Worm (Caenorhabditis elegans): Measurements from ENCODE around the gene cng-3.

The cng-3 gene

ce11 chrIV:9498088-9498487 is 17.3 kb upstream of the cng-3 start, which contains the start of gene sru-4:
TSS of gene sru-4 (plus strand) at chrIV:9498388.
- no peak for TF ChIP-seq mls-2 (tag; optimal IDR thresholded peaks at IDR 0.05)
- no peak for TF ChIP-seq lin-32 (GFP tag; optimal IDR thresholded peaks at IDR 0.05)
- TF ChIP-seq ces-1 (GFP tag; optimal IDR thresholded peaks at IDR 0.05): no peak
- TF ChIP-seq mep-1 (tag; optimal IDR thresholded peaks at IDR 0.05): no peak
- TF ChIP-seq lsy-2 (tag; optimal IDR thresholded peaks at IDR 0.05): no peak
- no peak for TF ChIP-seq nhr-237 (tag; optimal IDR thresholded peaks at IDR 0.05)
- no peak for TF ChIP-seq elt-1 (tag; optimal IDR thresholded peaks at IDR 0.05; ENCODE audit: borderline replicate concordance, insufficient read depth)
- TF ChIP-seq ceh-83 (GFP tag; optimal IDR thresholded peaks at IDR 0.05): no peak
- TF ChIP-seq nhr-2 (tag; optimal IDR thresholded peaks at IDR 0.05): no peak

- TF ChIP-seq nhr-2 (tag; optimal IDR thresholded peaks at IDR 0.05) (no peak), sptf-1 (tag; optimal IDR thresholded peaks at IDR 0.05) (no peak), snpc-4 (tag; optimal IDR thresholded peaks at IDR 0.05) (no peak), mep-1 (tag; optimal IDR thresholded peaks at IDR 0.05) (no peak), drap-1 (GFP tag; optimal IDR thresholded peaks at IDR 0.05) (no peak), blmp-1 (tag; optimal IDR thresholded peaks at IDR 0.05) (no peak), cnd-1 (tag; optimal IDR thresholded peaks at IDR 0.05) (no peak), ces-1 (GFP tag; optimal IDR thresholded peaks at IDR 0.05) (no peak), ceh-43 (GFP tag; optimal IDR thresholded peaks at IDR 0.05) (no peak), zip-8 (tag; optimal IDR thresholded peaks at IDR 0.05) (no peak), lsy-2 (tag; optimal IDR thresholded peaks at IDR 0.05) (no peak), nhr-237 (tag; optimal IDR thresholded peaks at IDR 0.05) (no peak), sem-2 (GFP tag; optimal IDR thresholded peaks at IDR 0.05) (no peak), nhr-12 (tag; optimal IDR thresholded peaks at IDR 0.05) (no peak), lin-32 (GFP tag; optimal IDR thresholded peaks at IDR 0.05) (no peak), nhr-76 (tag; optimal IDR thresholded peaks at IDR 0.05) (no peak), ztf-11 (tag; optimal IDR thresholded peaks at IDR 0.05) (no peak), nhr-28 (tag; optimal IDR thresholded peaks at IDR 0.05) (no peak)
Measured at ce11 chrIV:9496306-9496705, 15.5 kb upstream of the cng-3 start, which contains the start of gene sru-3. TSS of gene sru-3 (plus strand) at chrIV:9496606.

DNA sequence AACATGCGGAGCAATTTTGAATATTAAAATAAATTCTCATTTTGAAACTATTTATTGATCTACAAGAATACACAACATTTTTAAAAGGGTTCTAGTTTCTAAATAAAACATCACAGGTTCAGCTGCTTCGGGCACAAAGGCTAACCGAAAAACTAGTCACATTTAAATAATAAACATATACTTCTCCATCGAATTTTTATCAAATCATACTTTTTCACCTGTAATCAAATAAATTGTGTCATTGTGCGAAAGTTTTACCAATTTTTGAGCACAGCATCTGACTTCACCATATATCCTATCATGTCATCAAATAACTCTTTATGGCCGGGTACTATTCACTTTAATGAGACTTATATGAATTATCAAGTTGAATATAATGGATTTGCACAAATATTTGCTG is 9.5 kb upstream of the cng-3 start, which contains the start of gene sru-6:
Gene sru-6 (plus strand): TSS at position 301 of the 400 bp plus-strand sequence.
- TF ChIP-seq lsy-2 (tag; optimal IDR thresholded peaks at IDR 0.05) (no peak), ceh-43 (GFP tag; optimal IDR thresholded peaks at IDR 0.05) (no peak), ham-2 (GFP tag; optimal IDR thresholded peaks at IDR 0.05) (no peak), lin-32 (GFP tag; optimal IDR thresholded peaks at IDR 0.05) (no peak), mls-2 (tag; optimal IDR thresholded peaks at IDR 0.05) (no peak), snpc-4 (tag; optimal IDR thresholded peaks at IDR 0.05) (no peak), tbx-8 (GFP tag; optimal IDR thresholded peaks at IDR 0.05) (no peak), sptf-1 (tag; optimal IDR thresholded peaks at IDR 0.05) (no peak), ceh-39 (tag; optimal IDR thresholded peaks at IDR 0.05) (no peak), cnd-1 (tag; optimal IDR thresholded peaks at IDR 0.05) (no peak), ztf-11 (tag; optimal IDR thresholded peaks at IDR 0.05) (no peak), hlh-1 (tag; optimal IDR thresholded peaks at IDR 0.05) (no peak), mab-5 (tag; optimal IDR thresholded peaks at IDR 0.05) (no peak), mep-1 (tag; optimal IDR thresholded peaks at IDR 0.05) (no peak), unc-120 (tag; optimal IDR thresholded peaks at IDR 0.05; ENCODE audit: poor library complexity, severe bottlenecking) (no peak), lin-13 (tag; optimal IDR thresholded peaks at IDR 0.05) (no peak), nhr-2 (tag; optimal IDR thresholded peaks at IDR 0.05) (no peak)

ce11 chrIV:9488315-9488714 is 7.5 kb upstream of the cng-3 start, which contains the start of gene sru-1:
TSS of gene sru-1 (plus strand) at chrIV:9488615.
- TF ChIP-seq ces-1 (GFP tag; optimal IDR thresholded peaks at IDR 0.05) (no peak), sptf-1 (tag; optimal IDR thresholded peaks at IDR 0.05) (no peak), M03D4.4 (tag; optimal IDR thresholded peaks at IDR 0.05) (no peak)

- TF ChIP-seq lsy-2 (tag; optimal IDR thresholded peaks at IDR 0.05) (no peak), cnd-1 (tag; optimal IDR thresholded peaks at IDR 0.05) (no peak), tbx-8 (GFP tag; optimal IDR thresholded peaks at IDR 0.05) (no peak), drap-1 (GFP tag; optimal IDR thresholded peaks at IDR 0.05) (no peak), ham-2 (GFP tag; optimal IDR thresholded peaks at IDR 0.05) (no peak), nhr-2 (tag; optimal IDR thresholded peaks at IDR 0.05) (no peak), snpc-4 (tag; optimal IDR thresholded peaks at IDR 0.05) (no peak), bed-3 (GFP tag; optimal IDR thresholded peaks at IDR 0.05) (no peak), nhr-28 (tag; optimal IDR thresholded peaks at IDR 0.05) (no peak), mep-1 (tag; optimal IDR thresholded peaks at IDR 0.05) (no peak), sptf-1 (tag; optimal IDR thresholded peaks at IDR 0.05) (no peak), nhr-12 (tag; optimal IDR thresholded peaks at IDR 0.05) (no peak), sem-2 (GFP tag; optimal IDR thresholded peaks at IDR 0.05) (no peak)
Measured at ce11 chrIV:9486779-9487178, 5.9 kb upstream of the cng-3 start.
